Worm (Caenorhabditis elegans) whole organism, young adult: ENCODE data around the gene tex-2.

Source experiments
- B0336.3 ChIP-seq: fragments of 200-800 bp; sonication (Bioruptor generic); IDR thresholded peaks from 2 replicates; pipeline ENCODE4 v1.3.6; 2022; ENCODE audit warnings: missing genetic modification characterization, missing compliant biosample characterization
- aptf-3 ChIP-seq: fragments of 200-800 bp; sonication (Bioruptor generic); IDR thresholded peaks from 2 replicates; pipeline ENCODE4 v1.3.6; 2022; ENCODE audit warnings: missing genetic modification characterization, missing compliant biosample characterization
- gei-17 ChIP-seq: fragments of 200-800 bp; sonication (Bioruptor generic); optimal IDR thresholded peaks from 2 replicates; lab custom pipeline; 2018; ENCODE audit warnings: mild to moderate bottlenecking, missing genetic modification characterization, missing compliant biosample characterization
- hlh-26 ChIP-seq: fragments of 200-800 bp; sonication (Bioruptor generic); conservative IDR thresholded peaks from 2 replicates; pipeline ENCODE4 v1.3.6; 2022; ENCODE audit warnings: missing genetic modification reagents, missing genetic modification characterization, missing compliant biosample characterization
- lin-40 ChIP-seq: sonication (generic microtip); optimal IDR thresholded peaks from 2 replicates; lab custom pipeline; 2016; ENCODE audit warnings: missing genetic modification characterization, mild to moderate bottlenecking, missing compliant biosample characterization, missing genotype, missing genetic modification reagents
- rcor-1 ChIP-seq: fragments of 200-800 bp; sonication (Bioruptor generic); IDR thresholded peaks from 2 replicates; pipeline ENCODE4 v1.3.6; 2022; ENCODE audit warnings: missing genetic modification reagents, missing genetic modification characterization, missing compliant biosample characterization
- snpc-4 ChIP-seq, 5 experiments: fragments of 150-350 bp in 1 of 5; sonication (generic microtip) in 4 of 5; optimal IDR thresholded peaks; 2 replicates each; lab custom pipeline; 2014 to 2018; ENCODE audit warnings: missing genetic modification characterization in 5 of 5, missing biosample characterization in 3 of 5, antibody characterized with exemption in 2 of 5, mild to moderate bottlenecking in 2 of 5, missing compliant biosample characterization in 2 of 5, missing genotype in 2 of 5, moderate library complexity in 2 of 5, missing genetic modification reagents in 1 of 5
- ztf-26 ChIP-seq: sonication (generic microtip); optimal IDR thresholded peaks from 2 replicates; lab custom pipeline; 2017; ENCODE audit warnings: missing genetic modification characterization, missing compliant biosample characterization

DNA sequence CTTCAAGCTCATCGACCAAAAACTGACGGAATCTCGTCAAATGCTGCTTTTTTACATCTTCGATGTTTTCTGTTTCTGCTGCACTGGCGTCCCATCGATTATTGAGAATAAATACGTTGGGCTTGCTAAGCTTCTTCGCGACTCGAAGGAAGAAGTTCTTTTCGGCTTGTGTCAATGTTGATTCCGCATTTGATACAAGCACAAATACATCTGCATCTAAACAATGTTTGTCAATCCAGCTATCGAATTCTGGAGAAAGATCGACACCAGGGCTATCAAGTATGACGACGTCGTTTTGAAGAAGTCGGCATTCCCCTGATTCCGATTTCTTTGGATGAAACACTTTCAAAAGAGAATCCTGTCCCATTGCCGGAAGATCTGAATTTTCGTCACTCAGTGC is 38.3 kb downstream of the tex-2 start:
- no peak for TF ChIP-seq gei-17 (GFP tag; lab: Kevin White, UChicago)
- TF ChIP-seq snpc-4 (GFP tag; optimal IDR thresholded peaks at IDR 0.05; lab: Kevin White, UChicago), result no peak
- TF ChIP-seq snpc-4 (tag; optimal IDR thresholded peaks at IDR 0.05; lab: Kevin White, UChicago), result no peak
- no peak for TF ChIP-seq aptf-3 (GFP tag; lab: Robert Waterston, UW)
- TF ChIP-seq rcor-1 (GFP tag; lab: Robert Waterston, UW), result no peak
- TF ChIP-seq B0336.3 (GFP tag; lab: Robert Waterston, UW), result no peak
- no peak for TF ChIP-seq lin-40 (tag; lab: Kevin White, UChicago)
- no peak for TF ChIP-seq hlh-26 (GFP tag; lab: Robert Waterston, UW)
- TF ChIP-seq ztf-26, result no peak
